Fruit fly (Drosophila melanogaster): ENCODE results near the gene CG9932.

The CG9932 gene

dm6 chr2L:13101477-13101876 lies 41.5 kb upstream of the CG9932 start:
- TF ChIP-seq Vsx2 (GFP tag; optimal IDR thresholded peaks at IDR 0.05; ENCODE audit: partially characterized antibody) (no peak), tai (GFP tag; optimal IDR thresholded peaks at IDR 0.05) (peak; percentile 31), rgr (GFP tag; optimal IDR thresholded peaks at IDR 0.05) (no peak), Abd-B (GFP tag; optimal IDR thresholded peaks at IDR 0.05) (no peak), ey (GFP tag; optimal IDR thresholded peaks at IDR 0.05) (no peak), psq (GFP tag; optimal IDR thresholded peaks at IDR 0.05) (no peak), h (GFP tag; optimal IDR thresholded peaks at IDR 0.05) (peak; percentile 2), Jra (GFP tag; optimal IDR thresholded peaks at IDR 0.05) (no peak), Hnf4 (GFP tag; optimal IDR thresholded peaks at IDR 0.05) (no peak), Myc (optimal IDR thresholded peaks at IDR 0.05) (no peak), br (GFP tag; optimal IDR thresholded peaks at IDR 0.05) (no peak), GATAd (GFP tag; optimal IDR thresholded peaks at IDR 0.05) (no peak), Hr78 (GFP tag; optimal IDR thresholded peaks at IDR 0.05) (no peak), OdsH (GFP tag; optimal IDR thresholded peaks at IDR 0.05) (no peak), CG32264 (GFP tag; optimal IDR thresholded peaks at IDR 0.05) (no peak), sv (GFP tag; optimal IDR thresholded peaks at IDR 0.05) (no peak), Hr83 (GFP tag; optimal IDR thresholded peaks at IDR 0.05; ENCODE audit: poor library complexity, severe bottlenecking) (no peak)

- TF ChIP-seq rgr (GFP tag; optimal IDR thresholded peaks at IDR 0.05) (no peak), h (GFP tag; optimal IDR thresholded peaks at IDR 0.05) (no peak), foxo (GFP tag; optimal IDR thresholded peaks at IDR 0.05) (no peak), Abd-B (GFP tag; optimal IDR thresholded peaks at IDR 0.05) (no peak)
These were observed 38.4 kb upstream of the CG9932 start for dm6 chr2L:13098301-13098700.

DNA sequence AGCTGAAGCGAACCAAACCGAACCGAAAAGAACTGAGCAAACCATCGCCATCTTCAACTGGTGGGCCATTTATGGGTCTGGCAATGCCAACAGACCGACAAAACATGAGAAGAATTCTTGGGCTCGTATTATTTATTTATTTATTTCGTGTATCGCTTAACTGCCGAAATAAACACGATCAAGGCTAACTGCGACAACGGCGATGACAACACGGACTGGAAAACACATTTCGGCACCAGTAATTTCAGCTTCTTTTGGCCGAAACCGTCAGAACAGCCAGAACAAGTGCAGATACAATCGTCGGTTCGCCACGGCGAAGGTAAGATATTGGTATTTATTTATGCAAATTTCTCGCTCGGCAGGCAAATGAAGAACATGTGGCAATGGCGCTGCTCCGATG lies 37.3 kb upstream of the CG9932 start:
- TF ChIP-seq Vsx2 (GFP tag; optimal IDR thresholded peaks at IDR 0.05; ENCODE audit: partially characterized antibody): no peak

DNA sequence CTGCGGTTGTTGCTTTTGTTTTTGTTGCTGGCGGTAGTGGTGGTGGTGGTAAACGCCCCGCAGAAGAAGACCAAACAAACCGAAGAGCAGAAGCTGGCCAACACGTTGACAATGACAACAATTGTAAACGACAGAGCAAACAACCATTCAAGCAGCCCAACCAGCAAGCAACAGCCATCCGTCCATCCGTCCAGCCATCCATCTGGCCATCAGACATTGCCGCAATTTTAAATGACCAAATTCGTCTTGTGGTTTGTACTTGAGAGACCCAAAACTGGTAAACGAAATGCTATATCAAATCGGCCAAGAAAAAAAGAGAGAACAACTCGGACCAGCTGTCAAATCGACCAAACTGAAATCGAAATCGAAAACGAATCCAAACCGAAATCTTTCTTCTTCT lies 35.9 kb upstream of the CG9932 start:
- TF ChIP-seq woc (GFP tag; optimal IDR thresholded peaks at IDR 0.05) (no peak), Abd-B (GFP tag; optimal IDR thresholded peaks at IDR 0.05) (no peak), Rel (GFP tag; optimal IDR thresholded peaks at IDR 0.05) (no peak), Rel (tag; optimal IDR thresholded peaks at IDR 0.05) (no peak), br (GFP tag; optimal IDR thresholded peaks at IDR 0.05) (no peak), lola (GFP tag; optimal IDR thresholded peaks at IDR 0.05) (no peak), usp (GFP tag; optimal IDR thresholded peaks at IDR 0.05) (no peak), Jra (GFP tag; optimal IDR thresholded peaks at IDR 0.05) (no peak), foxo (GFP tag; optimal IDR thresholded peaks at IDR 0.05) (no peak), CrebA (GFP tag; optimal IDR thresholded peaks at IDR 0.05; ENCODE audit: borderline replicate concordance) (no peak), Hr78 (GFP tag; optimal IDR thresholded peaks at IDR 0.05) (no peak), Vsx2 (GFP tag; optimal IDR thresholded peaks at IDR 0.05; ENCODE audit: partially characterized antibody) (no peak), psq (GFP tag; optimal IDR thresholded peaks at IDR 0.05) (no peak), Hnf4 (GFP tag; optimal IDR thresholded peaks at IDR 0.05) (no peak), brk (GFP tag; optimal IDR thresholded peaks at IDR 0.05) (no peak), Mio (GFP tag; optimal IDR thresholded peaks at IDR 0.05) (no peak), pan (optimal IDR thresholded peaks at IDR 0.05) (no peak), sage (GFP tag; optimal IDR thresholded peaks at IDR 0.05) (no peak), N (GFP tag; optimal IDR thresholded peaks at IDR 0.05) (no peak)

DNA sequence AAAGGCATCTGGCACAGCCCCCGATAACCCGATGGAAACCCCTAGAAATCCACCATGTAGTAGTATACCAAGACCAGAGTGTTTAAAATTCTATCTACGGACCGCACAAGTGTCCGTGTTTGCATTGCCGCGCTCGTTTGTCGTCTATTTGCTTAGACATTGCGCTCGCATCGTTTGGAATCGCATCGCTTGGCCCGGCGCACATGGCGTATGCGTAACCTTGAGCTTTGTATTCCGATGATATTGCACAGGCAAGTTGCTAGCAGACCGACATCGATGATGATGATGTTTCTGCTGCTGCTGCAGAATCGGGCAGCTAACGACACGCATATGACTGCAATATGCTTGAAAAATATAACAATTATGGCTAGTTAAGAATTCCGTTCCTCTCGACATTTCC lies 28.6 kb upstream of the CG9932 start:
- TF ChIP-seq lola (GFP tag; optimal IDR thresholded peaks at IDR 0.05) (no peak), Jra (GFP tag; optimal IDR thresholded peaks at IDR 0.05) (no peak), woc (GFP tag; optimal IDR thresholded peaks at IDR 0.05) (no peak), CrebA (GFP tag; optimal IDR thresholded peaks at IDR 0.05; ENCODE audit: borderline replicate concordance) (no peak), tai (GFP tag; optimal IDR thresholded peaks at IDR 0.05) (no peak), psq (GFP tag; optimal IDR thresholded peaks at IDR 0.05) (no peak), foxo (GFP tag; optimal IDR thresholded peaks at IDR 0.05) (no peak)

DNA sequence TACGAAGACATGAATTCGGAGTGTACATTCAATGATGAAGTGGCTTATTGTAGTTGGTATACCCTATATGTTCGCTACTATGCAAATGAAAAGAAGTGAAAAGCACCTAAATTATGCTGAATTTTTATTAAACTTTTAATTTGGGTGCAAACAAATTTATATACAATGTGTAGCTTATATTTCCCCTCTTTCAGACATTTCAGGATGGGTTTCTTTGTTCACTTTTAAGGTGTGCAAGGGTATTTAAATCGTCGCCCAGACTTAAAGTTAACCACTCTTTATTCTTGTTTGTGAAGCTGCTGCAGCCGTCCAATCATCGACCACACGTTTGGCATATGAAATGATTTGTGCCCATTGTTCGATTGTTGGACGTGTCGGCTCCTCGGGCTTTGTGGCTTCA lies 26.8 kb upstream of the CG9932 start:
- no peak for TF ChIP-seq psq (GFP tag; optimal IDR thresholded peaks at IDR 0.05)
- TF ChIP-seq rgr (GFP tag; optimal IDR thresholded peaks at IDR 0.05): peak; percentile 3
- TF ChIP-seq br (GFP tag; optimal IDR thresholded peaks at IDR 0.05): peak; percentile 18
- peak; percentile 27 for TF ChIP-seq fru (GFP tag; optimal IDR thresholded peaks at IDR 0.05)
- TF ChIP-seq OdsH (GFP tag; optimal IDR thresholded peaks at IDR 0.05): peak; percentile 20
- TF ChIP-seq ey (GFP tag; optimal IDR thresholded peaks at IDR 0.05): peak; percentile 25
- TF ChIP-seq CG9705 (GFP tag; optimal IDR thresholded peaks at IDR 0.05): no peak
- TF ChIP-seq h (GFP tag; optimal IDR thresholded peaks at IDR 0.05): peak; percentile 34
- no peak for TF ChIP-seq sv (GFP tag; optimal IDR thresholded peaks at IDR 0.05)
- peak; percentile 39 for TF ChIP-seq woc (GFP tag; optimal IDR thresholded peaks at IDR 0.05)
- no peak for TF ChIP-seq usp (GFP tag; optimal IDR thresholded peaks at IDR 0.05)
- no peak for TF ChIP-seq Jra (GFP tag; optimal IDR thresholded peaks at IDR 0.05)
- no peak for TF ChIP-seq dmrt93B (GFP tag; optimal IDR thresholded peaks at IDR 0.05)
- TF ChIP-seq foxo (GFP tag; optimal IDR thresholded peaks at IDR 0.05): peak in 1 of 2 experiments; percentile 24
